Fruit fly (Drosophila melanogaster): ENCODE data around the gene bap.

Gene bap

DNA sequence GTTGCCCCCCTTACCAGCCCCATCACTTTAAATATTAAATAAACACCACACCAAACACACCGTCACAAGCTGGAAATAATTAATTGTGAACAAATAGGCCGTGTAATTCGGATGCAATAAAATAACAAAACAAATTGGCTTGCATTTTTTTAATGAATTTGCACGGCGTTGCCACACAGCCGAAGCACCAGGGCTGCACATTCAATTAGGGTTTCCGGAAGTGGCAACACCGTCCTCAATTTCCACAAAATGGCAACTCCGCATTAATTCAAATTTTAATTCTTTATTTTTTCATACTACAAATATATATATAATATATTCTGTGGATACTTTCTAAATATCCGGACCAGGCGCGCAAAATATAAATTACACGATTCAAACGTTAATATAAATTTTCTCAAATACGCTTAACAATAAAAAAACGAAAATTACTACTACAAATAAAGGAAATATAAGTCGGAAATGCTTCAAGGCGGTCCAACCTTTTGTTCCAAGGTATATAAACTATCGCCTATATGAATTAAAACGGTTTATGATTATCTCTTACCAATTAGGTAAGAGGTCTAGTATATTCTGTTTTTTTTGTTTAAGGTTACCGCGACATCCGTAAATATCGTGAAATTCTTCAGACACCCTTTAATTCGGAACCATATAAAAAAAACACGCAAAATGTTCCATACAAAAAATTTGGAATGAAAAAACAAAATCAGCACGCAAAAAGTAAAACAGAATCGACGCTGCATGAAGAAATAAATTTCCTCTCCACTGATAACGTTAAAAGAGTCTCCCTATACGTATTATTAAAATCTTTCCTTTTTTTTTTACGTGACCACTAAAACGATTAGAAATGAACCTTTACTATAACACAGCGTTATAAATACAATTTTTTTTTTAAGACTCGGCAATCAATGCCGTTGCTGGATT is 15.0 kb upstream of the bap start (continued):
- peak; percentile 24 for TF ChIP-seq CG10209 (GFP tag; optimal IDR thresholded peaks at IDR 0.05)
- no peak for TF ChIP-seq CG8944 (GFP tag; optimal IDR thresholded peaks at IDR 0.05)
- no peak for TF ChIP-seq Max (GFP tag; optimal IDR thresholded peaks at IDR 0.05)
- no peak for TF ChIP-seq CG8478 (optimal IDR thresholded peaks at IDR 0.05)
- TF ChIP-seq CG8388 (GFP tag; optimal IDR thresholded peaks at IDR 0.05): no peak
- TF ChIP-seq CG31441 (GFP tag; IDR thresholded peaks at IDR 0.05): no peak
- peak in 1 of 2 experiments; percentile 58 for TF ChIP-seq insv (GFP tag; optimal IDR thresholded peaks at IDR 0.05)
- no peak for TF ChIP-seq CG3838 (GFP tag; optimal IDR thresholded peaks at IDR 0.05)
- no peak for TF ChIP-seq CG1647 (GFP tag; optimal IDR thresholded peaks at IDR 0.05)
- TF ChIP-seq H2.0 (GFP tag; IDR thresholded peaks at IDR 0.05): no peak
- no peak for TF ChIP-seq Trl (optimal IDR thresholded peaks at IDR 0.05)
- TF ChIP-seq Trl (GFP tag; optimal IDR thresholded peaks at IDR 0.05): no peak
- no peak for TF ChIP-seq sim (GFP tag; IDR thresholded peaks at IDR 0.05)
- no peak for TF ChIP-seq Doc2 (GFP tag; IDR thresholded peaks at IDR 0.05)
- TF ChIP-seq CG6765 (GFP tag; optimal IDR thresholded peaks at IDR 0.05): peak; percentile 21
- TF ChIP-seq CHES-1-like (GFP tag; optimal IDR thresholded peaks at IDR 0.05): peak; percentile 11
- no peak for TF ChIP-seq Atf6 (GFP tag; IDR thresholded peaks at IDR 0.05)
- TF ChIP-seq grn (GFP tag; optimal IDR thresholded peaks at IDR 0.05): no peak
- no peak for TF ChIP-seq CG15269 (tag; optimal IDR thresholded peaks at IDR 0.05)
- TF ChIP-seq dm (GFP tag; optimal IDR thresholded peaks at IDR 0.05): no peak
- TF ChIP-seq tna (GFP tag; IDR thresholded peaks at IDR 0.05; ENCODE audit: partially characterized antibody): no peak
- peak; percentile 59 for TF ChIP-seq Abd-B (GFP tag; optimal IDR thresholded peaks at IDR 0.05)
- TF ChIP-seq Usf (GFP tag; optimal IDR thresholded peaks at IDR 0.05): no peak
- no peak for TF ChIP-seq dan (GFP tag; IDR thresholded peaks at IDR 0.05)
- TF ChIP-seq pros (GFP tag; optimal IDR thresholded peaks at IDR 0.05): no peak
- TF ChIP-seq sc (optimal IDR thresholded peaks at IDR 0.05): no peak
- no peak for TF ChIP-seq sc (GFP tag; optimal IDR thresholded peaks at IDR 0.05)
- no peak for TF ChIP-seq CG15479 (GFP tag; optimal IDR thresholded peaks at IDR 0.05)
- peak; percentile 35 for TF ChIP-seq CG17186 (GFP tag; optimal IDR thresholded peaks at IDR 0.05)
- TF ChIP-seq inv (GFP tag; IDR thresholded peaks at IDR 0.05; ENCODE audit: partially characterized antibody): no peak
- peak; percentile 58 for TF ChIP-seq corto (GFP tag; optimal IDR thresholded peaks at IDR 0.05)
- no peak for TF ChIP-seq CG9437 (GFP tag; optimal IDR thresholded peaks at IDR 0.05)
- TF ChIP-seq otp (GFP tag; IDR thresholded peaks at IDR 0.05): peak; percentile 76
- no peak for TF ChIP-seq CG34224 (GFP tag; IDR thresholded peaks at IDR 0.05; ENCODE audit: partially characterized antibody)
- TF ChIP-seq Spps (tag; optimal IDR thresholded peaks at IDR 0.05): no peak
- no peak for TF ChIP-seq cato (GFP tag; optimal IDR thresholded peaks at IDR 0.05; ENCODE audit: borderline replicate concordance)
- TF ChIP-seq Doc3 (GFP tag; IDR thresholded peaks at IDR 0.05; ENCODE audit: partially characterized antibody): no peak
- TF ChIP-seq ind (GFP tag; optimal IDR thresholded peaks at IDR 0.05): no peak
- no peak for TF ChIP-seq Gsc (GFP tag; IDR thresholded peaks at IDR 0.05)
- TF ChIP-seq CG7987 (GFP tag; optimal IDR thresholded peaks at IDR 0.05): peak; percentile 58
- no peak for TF ChIP-seq tio (GFP tag; optimal IDR thresholded peaks at IDR 0.05)
- TF ChIP-seq CG7928 (GFP tag; optimal IDR thresholded peaks at IDR 0.05): peak; percentile 97
- TF ChIP-seq CG17802 (tag; optimal IDR thresholded peaks at IDR 0.05): peak; percentile 36
- 0 out of 2 replicates have a peak, but pooled peaks have one; percentile 17 for TF ChIP-seq CG11085 (GFP tag; IDR thresholded peaks at IDR 0.05)
- peak in 1 of 2 experiments; percentile 1 for TF ChIP-seq dpn (GFP tag; optimal IDR thresholded peaks at IDR 0.05)
- no peak for TF ChIP-seq CG12769 (tag; optimal IDR thresholded peaks at IDR 0.05)
- TF ChIP-seq CG6854 (GFP tag; optimal IDR thresholded peaks at IDR 0.05): no peak
- no peak for TF ChIP-seq Jarid2 (GFP tag; optimal IDR thresholded peaks at IDR 0.05)
- TF ChIP-seq sug (tag; optimal IDR thresholded peaks at IDR 0.05): peak; percentile 70
